Worm (Caenorhabditis elegans): ENCODE measurements around the gene dyn-1.
A peak's percentile ranks its signal among the peaks of the same experiment; 100 is the strongest.

dyn-1 gene

DNA sequence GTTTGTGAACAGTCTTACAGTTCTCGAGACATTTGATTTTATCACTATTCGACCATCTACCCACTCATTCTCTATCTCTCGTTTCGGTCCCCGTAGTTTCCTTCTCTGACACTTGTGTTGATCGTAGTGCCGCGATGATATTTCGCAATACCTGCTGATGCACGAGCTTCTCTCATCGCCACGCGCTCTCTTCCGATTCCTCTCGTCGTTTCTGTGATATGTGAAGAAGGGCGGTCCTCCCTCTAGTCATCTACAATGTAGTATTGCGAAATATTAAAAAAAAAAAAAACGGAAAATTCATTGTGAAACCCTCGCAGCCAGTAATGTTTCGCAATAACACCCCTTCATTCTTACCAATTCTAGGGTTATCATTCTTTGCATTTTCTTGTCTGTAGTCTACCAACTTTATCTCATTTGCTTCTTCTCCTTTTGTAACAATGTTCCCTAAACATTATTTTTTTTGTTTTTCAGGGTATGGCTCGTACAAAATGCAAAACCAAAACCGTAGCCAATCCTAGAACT is 38.9 kb downstream of the dyn-1 start, which contains the start of gene nipi-3 (continued):
- no peak for TF ChIP-seq ztf-11 (tag; optimal IDR thresholded peaks at IDR 0.05)
- TF ChIP-seq pha-4 (GFP tag; IDR thresholded peaks at IDR 0.05): peak; percentile 93
- TF ChIP-seq pha-4 (tag; optimal IDR thresholded peaks at IDR 0.05): peak; percentile 2
- peak; percentile 64 for TF ChIP-seq dpl-1 (GFP tag; optimal IDR thresholded peaks at IDR 0.05)
- peak; percentile 93 for TF ChIP-seq nhr-102 (tag; optimal IDR thresholded peaks at IDR 0.05)
- TF ChIP-seq pqm-1 (tag; optimal IDR thresholded peaks at IDR 0.05): peak; percentile 79
- TF ChIP-seq lsy-2 (tag; optimal IDR thresholded peaks at IDR 0.05): peak; percentile 89 to 92
- TF ChIP-seq egl-27 (tag; optimal IDR thresholded peaks at IDR 0.05): no peak
- TF ChIP-seq ceh-20 (GFP tag; IDR thresholded peaks at IDR 0.05): peak; percentile 81
- peak; percentile 96 for TF ChIP-seq mxl-3 (GFP tag; optimal IDR thresholded peaks at IDR 0.05)
- peak; percentile 74 for TF ChIP-seq lin-38 (GFP tag; IDR thresholded peaks at IDR 0.05)
- peak; percentile 61 for TF ChIP-seq cey-2 (tag; optimal IDR thresholded peaks at IDR 0.05; ENCODE audit: borderline replicate concordance, insufficient read depth)
- TF ChIP-seq mep-1 (tag; optimal IDR thresholded peaks at IDR 0.05): peak; percentile 98
- no peak for TF ChIP-seq vab-7 (GFP tag; IDR thresholded peaks at IDR 0.05)
- no peak for TF ChIP-seq snpc-1.2 (GFP tag; IDR thresholded peaks at IDR 0.05)
- TF ChIP-seq spr-3 (GFP tag; optimal IDR thresholded peaks at IDR 0.05): no peak
- peak; percentile 94 for TF ChIP-seq nhr-6 (tag; optimal IDR thresholded peaks at IDR 0.05)
- TF ChIP-seq T20F7.1 (GFP tag; optimal IDR thresholded peaks at IDR 0.05): peak; percentile 88
- TF ChIP-seq lin-29 (GFP tag; IDR thresholded peaks at IDR 0.05): no peak; the same call in 1 of the 2 replicates
- peak; percentile 91 for TF ChIP-seq nhr-48 (tag; optimal IDR thresholded peaks at IDR 0.05)
- TF ChIP-seq lin-15B (tag; optimal IDR thresholded peaks at IDR 0.05): peak; percentile 44
- TF ChIP-seq hlh-11 (tag; optimal IDR thresholded peaks at IDR 0.05): peak; percentile 98
- TF ChIP-seq lim-7 (GFP tag; IDR thresholded peaks at IDR 0.05): no peak
- TF ChIP-seq saeg-2 (GFP tag; IDR thresholded peaks at IDR 0.05): peak; percentile 81
- TF ChIP-seq zfp-3 (GFP tag; conservative IDR thresholded peaks at IDR 0.05): peak; percentile 82
- TF ChIP-seq spr-1 (tag; optimal IDR thresholded peaks at IDR 0.05): peak; percentile 83
- TF ChIP-seq F49E8.2 (tag; optimal IDR thresholded peaks at IDR 0.05; ENCODE audit: borderline replicate concordance): no peak
- peak; percentile 85 for TF ChIP-seq T26A8.4 (GFP tag; IDR thresholded peaks at IDR 0.05)

ce11 chrX:15608593-15608992 is 39.9 kb downstream of the dyn-1 start:
- TF ChIP-seq mep-1 (tag; optimal IDR thresholded peaks at IDR 0.05) (no peak), hmg-1.1 (GFP tag; IDR thresholded peaks at IDR 0.05) (no peak), mxl-3 (GFP tag; optimal IDR thresholded peaks at IDR 0.05) (peak; percentile 26), snpc-4 (tag; optimal IDR thresholded peaks at IDR 0.05) (no peak), hlh-30 (tag; optimal IDR thresholded peaks at IDR 0.05; ENCODE audit: insufficient read depth) (peak; percentile 45), nhr-41 (GFP tag; IDR thresholded peaks at IDR 0.05) (no peak), hlh-11 (tag; optimal IDR thresholded peaks at IDR 0.05) (no peak), daf-19 (GFP tag; conservative IDR thresholded peaks at IDR 0.05) (no peak), fos-1 (tag; optimal IDR thresholded peaks at IDR 0.05) (no peak), egl-43 (GFP tag; IDR thresholded peaks at IDR 0.05) (no peak), F37D6.2 (tag; optimal IDR thresholded peaks at IDR 0.05) (no peak), daf-16 (GFP tag; optimal IDR thresholded peaks at IDR 0.05) (no peak), daf-16 (tag; optimal IDR thresholded peaks at IDR 0.05) (peak; percentile 9), dpl-1 (GFP tag; optimal IDR thresholded peaks at IDR 0.05) (no peak), ama-1 (optimal IDR thresholded peaks at IDR 0.05) (no peak), nhr-11 (tag; optimal IDR thresholded peaks at IDR 0.05) (peak; percentile 70), aha-1 (tag) (peak; percentile 13), dmd-9 (GFP tag; IDR thresholded peaks at IDR 0.05) (no peak), lsy-2 (tag; optimal IDR thresholded peaks at IDR 0.05) (peak in 1 of 2 experiments; percentile 8)
